Worm (Caenorhabditis elegans) whole organism, L3 larva: ENCODE data around the gene lev-1.

Source experiments
- R02D3.7 ChIP-seq: fragments of 150-350 bp; optimal IDR thresholded peaks from 2 replicates; lab custom pipeline; 2014; ENCODE audit warnings: missing biosample characterization, missing genetic modification characterization
- aly-2 ChIP-seq: fragments of 150-350 bp; optimal IDR thresholded peaks from 2 replicates; lab custom pipeline; 2014; ENCODE audit warnings: missing biosample characterization, missing genetic modification characterization
- ceh-82 ChIP-seq: fragments of 150-350 bp; optimal IDR thresholded peaks from 2 replicates; lab custom pipeline; 2014; ENCODE audit warnings: missing biosample characterization, missing genetic modification characterization
- ceh-9 ChIP-seq: sonication (generic microtip); optimal IDR thresholded peaks from 2 replicates; lab custom pipeline; 2018; ENCODE audit warnings: missing biosample characterization, missing genetic modification characterization
- daf-12 ChIP-seq: fragments of 150-350 bp; optimal IDR thresholded peaks from 2 replicates; lab custom pipeline; 2014; ENCODE audit warnings: missing biosample characterization, missing genetic modification reagents, missing genetic modification characterization
- egl-27 ChIP-seq: sonication (generic microtip); optimal IDR thresholded peaks from 4 replicates; lab custom pipeline; 2017; ENCODE audit warnings: missing biosample characterization, missing genetic modification reagents, missing genetic modification characterization
- egl-5 ChIP-seq: fragments of 150-350 bp; optimal IDR thresholded peaks from 2 replicates; lab custom pipeline; 2017; ENCODE audit warnings: missing biosample characterization, missing genetic modification reagents, missing genetic modification characterization, inconsistent platforms
- elt-1 ChIP-seq: fragments of 150-350 bp; optimal IDR thresholded peaks from 2 replicates; lab custom pipeline; 2014; ENCODE audit warnings: missing biosample characterization, missing genetic modification characterization
- elt-3 ChIP-seq, 3 experiments: fragments of 150-350 bp in 1 of 3; sonication (generic microtip) in 2 of 3; optimal IDR thresholded peaks; 2 replicates in 2 of 3; 4 replicates in 1 of 3; lab custom pipeline; 2014 to 2017; ENCODE audit warnings: missing biosample characterization in 3 of 3, missing genetic modification characterization in 3 of 3
- eor-1 ChIP-seq, 2 experiments: fragments of 150-350 bp; optimal IDR thresholded peaks; 2 replicates each; lab custom pipeline; 2014 to 2018; ENCODE audit warnings: missing biosample characterization in 2 of 2, missing genetic modification characterization in 2 of 2
- fkh-2 ChIP-seq: fragments of 150-350 bp; optimal IDR thresholded peaks from 2 replicates; lab custom pipeline; 2014; ENCODE audit warnings: missing biosample characterization, missing genetic modification reagents, missing genetic modification characterization
- fos-1 ChIP-seq: fragments of 150-350 bp; optimal IDR thresholded peaks from 2 replicates; lab custom pipeline; 2014; ENCODE audit warnings: missing biosample characterization, missing genetic modification characterization
- hmg-11 ChIP-seq: sonication (generic microtip); optimal IDR thresholded peaks from 2 replicates; lab custom pipeline; 2016; ENCODE audit warnings: missing genetic modification characterization, missing compliant biosample characterization
- jun-1 ChIP-seq: fragments of 150-350 bp; optimal IDR thresholded peaks from 2 replicates; lab custom pipeline; 2014; ENCODE audit warnings: missing biosample characterization, missing genetic modification reagents, missing genetic modification characterization
- lin-15B ChIP-seq: fragments of 150-350 bp; optimal IDR thresholded peaks from 2 replicates; lab custom pipeline; 2014; ENCODE audit warnings: missing biosample characterization, missing genetic modification characterization
- lin-39 ChIP-seq: fragments of 150-350 bp; optimal IDR thresholded peaks from 2 replicates; lab custom pipeline; 2018; ENCODE audit warnings: missing biosample characterization, missing genetic modification reagents, missing genetic modification characterization
- mdl-1 ChIP-seq: fragments of 150-350 bp; optimal IDR thresholded peaks from 2 replicates; lab custom pipeline; 2014; ENCODE audit warnings: missing biosample characterization, missing genetic modification characterization
- mml-1 ChIP-seq: fragments of 150-350 bp; sonication (generic microtip); optimal IDR thresholded peaks from 3 replicates; lab custom pipeline; 2014; ENCODE audit warnings: missing biosample characterization, missing genetic modification characterization
- nfya-1 ChIP-seq: sonication (generic microtip); optimal IDR thresholded peaks from 2 replicates; lab custom pipeline; 2017; ENCODE audit warnings: missing genetic modification characterization, mild to moderate bottlenecking, missing compliant biosample characterization, antibody characterized with exemption, moderate library complexity; ENCODE audit not compliant: insufficient read depth
- nhr-12 ChIP-seq: fragments of 150-350 bp; optimal IDR thresholded peaks from 2 replicates; lab custom pipeline; 2014; ENCODE audit warnings: missing biosample characterization, missing genetic modification characterization
- nhr-25 ChIP-seq: sonication (generic microtip); optimal IDR thresholded peaks from 2 replicates; lab custom pipeline; 2017; ENCODE audit warnings: missing biosample characterization, missing genetic modification characterization
- nhr-28 ChIP-seq: fragments of 150-350 bp; optimal IDR thresholded peaks from 2 replicates; lab custom pipeline; 2014; ENCODE audit warnings: missing biosample characterization, missing genetic modification characterization
- nhr-67 ChIP-seq: fragments of 150-350 bp; optimal IDR thresholded peaks from 2 replicates; lab custom pipeline; 2014; ENCODE audit warnings: missing biosample characterization, missing genetic modification characterization
- nhr-77 ChIP-seq: fragments of 150-350 bp; optimal IDR thresholded peaks from 2 replicates; lab custom pipeline; 2014; ENCODE audit warnings: missing biosample characterization, missing genetic modification characterization
- pha-4 ChIP-seq: fragments of 150-350 bp; optimal IDR thresholded peaks from 2 replicates; lab custom pipeline; 2014; ENCODE audit warnings: missing biosample characterization, missing genetic modification reagents, missing genetic modification characterization
- sea-2 ChIP-seq: fragments of 150-350 bp; sonication (generic microtip); optimal IDR thresholded peaks from 4 replicates; lab custom pipeline; 2014; ENCODE audit warnings: missing biosample characterization, missing genetic modification reagents, missing genetic modification characterization
- tbx-2 ChIP-seq: sonication (generic microtip); optimal IDR thresholded peaks from 2 replicates; lab custom pipeline; 2016; ENCODE audit warnings: mild to moderate bottlenecking, missing genetic modification characterization, missing compliant biosample characterization
- unc-39 ChIP-seq: sonication (generic microtip); optimal IDR thresholded peaks from 4 replicates; lab custom pipeline; 2017; ENCODE audit warnings: missing biosample characterization, missing genetic modification characterization
- zag-1 ChIP-seq: fragments of 150-350 bp; optimal IDR thresholded peaks from 2 replicates; lab custom pipeline; 2014; ENCODE audit warnings: missing biosample characterization, missing genetic modification characterization

The lev-1 gene

DNA sequence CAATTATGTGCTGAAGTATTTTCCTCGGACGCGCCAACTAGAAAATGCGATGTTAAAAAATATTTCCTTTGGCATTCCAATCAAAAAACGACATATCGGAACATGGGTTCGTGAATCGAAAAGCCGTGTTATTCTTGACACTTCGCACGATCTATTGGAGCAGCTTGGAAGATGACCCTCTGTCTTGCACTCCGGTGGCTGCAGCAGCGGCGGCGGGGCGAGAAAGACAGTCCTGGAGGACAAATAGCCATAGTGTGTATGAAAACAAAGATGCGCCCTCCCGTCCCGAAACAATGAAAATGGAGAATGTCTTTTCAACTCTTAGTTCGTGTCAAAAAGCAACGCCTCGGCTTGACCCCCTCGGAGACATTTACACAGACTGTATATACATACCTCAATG lies 11.7 kb downstream of the lev-1 start:
- TF ChIP-seq R02D3.7 (tag; lab: Kevin White, UChicago) (no peak), ceh-82 (no peak), lin-39 (tag; lab: Kevin White, UChicago) (no peak), nhr-77 (no peak)
- TF ChIP-seq, all 47 proteins: peak for 0

DNA sequence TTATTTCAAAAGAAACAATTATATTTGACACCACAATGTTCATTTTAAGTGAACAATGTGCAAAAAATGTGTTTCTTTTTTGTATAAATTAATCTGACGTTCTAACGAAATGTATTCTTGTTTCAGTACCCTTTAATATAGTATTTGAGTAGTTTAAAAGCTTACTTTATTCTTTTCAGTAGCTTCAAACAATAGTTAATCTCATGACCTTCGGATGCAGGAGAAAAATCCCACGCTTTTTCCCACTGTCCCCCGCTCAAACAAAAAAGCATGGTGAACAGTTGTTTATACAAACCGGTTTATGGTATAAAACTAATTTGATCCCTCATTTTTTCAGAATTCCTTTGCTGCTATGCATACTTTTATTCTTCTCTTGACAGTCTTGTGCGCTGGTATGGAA lies 14.0 kb downstream of the lev-1 start, which contains the start of gene scl-14:
Gene scl-14 (plus strand): TSS at position 301 of the 400 bp plus-strand sequence.
- TF ChIP-seq elt-3 (tag; optimal IDR thresholded peaks at IDR 0.05; lab: Kevin White, UChicago) = no peak
- TF ChIP-seq mml-1 (tag; lab: Kevin White, UChicago) = no peak
- TF ChIP-seq ceh-82 = no peak
- no peak for TF ChIP-seq unc-39 (tag; lab: Kevin White, UChicago)
- no peak for TF ChIP-seq tbx-2
- no peak for TF ChIP-seq nhr-77
- no peak for TF ChIP-seq elt-1 (tag; lab: Kevin White, UChicago)
- TF ChIP-seq fos-1 (tag; lab: Kevin White, UChicago) = no peak
- no peak for TF ChIP-seq hmg-11 (tag; lab: Kevin White, UChicago)
- TF ChIP-seq nhr-25 = no peak
- no peak for TF ChIP-seq egl-5
- no peak for TF ChIP-seq nhr-28 (tag; lab: Kevin White, UChicago)

DNA sequence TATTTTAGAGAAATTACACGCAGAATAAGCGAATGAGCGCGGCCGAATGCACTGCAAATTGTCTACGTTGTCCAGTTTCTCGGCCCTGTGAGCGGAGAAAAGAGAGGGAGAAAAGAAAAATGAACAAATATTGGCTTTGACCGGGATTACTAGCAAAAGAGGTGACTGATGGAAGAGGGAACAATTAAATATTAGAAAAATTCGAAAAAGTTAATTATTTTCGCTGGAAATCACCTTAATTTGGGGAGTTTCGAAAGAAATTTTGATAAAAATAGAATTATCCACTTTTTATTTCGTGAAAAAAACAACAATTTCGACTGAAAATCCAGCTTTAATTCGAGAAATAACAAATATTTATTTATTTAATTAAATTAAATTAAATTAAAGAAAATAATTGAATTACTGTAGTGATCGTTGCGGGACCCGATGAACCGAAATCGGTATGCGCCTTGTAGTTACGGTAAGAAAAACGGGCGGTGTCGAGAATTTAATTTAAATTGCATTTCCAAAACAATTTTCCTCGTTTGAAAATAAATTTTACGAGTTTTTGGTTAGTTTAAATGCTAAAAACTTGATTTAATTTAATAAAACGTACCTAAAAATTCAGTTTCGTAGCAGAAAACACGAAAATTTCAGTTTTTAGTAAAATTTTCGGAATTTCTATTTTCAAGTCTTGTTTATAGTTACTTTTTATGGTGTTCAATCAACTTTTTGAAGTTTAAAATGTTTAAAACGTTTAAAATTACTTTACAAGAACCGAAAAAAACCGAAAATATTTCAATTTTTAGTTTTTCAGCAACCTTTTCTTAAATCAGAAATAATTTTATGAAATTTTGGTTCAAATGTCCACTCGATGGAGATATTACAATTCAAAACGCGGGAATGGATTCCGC lies 24.6 kb downstream of the lev-1 start, which contains the start of the genes crld-1 and msh-5:
Gene crld-1 (minus strand): TSS at position 51 of the 893 bp plus-strand sequence.
Gene msh-5 (plus strand): TSS at position 843 of the 893 bp plus-strand sequence.
- peak; percentile 25 for TF ChIP-seq hmg-11 (tag; lab: Kevin White, UChicago)
- no peak for TF ChIP-seq nfya-1 (tag; lab: Kevin White, UChicago)
- no peak for TF ChIP-seq ceh-9
- TF ChIP-seq nhr-67 (tag; lab: Kevin White, UChicago) = no peak

DNA sequence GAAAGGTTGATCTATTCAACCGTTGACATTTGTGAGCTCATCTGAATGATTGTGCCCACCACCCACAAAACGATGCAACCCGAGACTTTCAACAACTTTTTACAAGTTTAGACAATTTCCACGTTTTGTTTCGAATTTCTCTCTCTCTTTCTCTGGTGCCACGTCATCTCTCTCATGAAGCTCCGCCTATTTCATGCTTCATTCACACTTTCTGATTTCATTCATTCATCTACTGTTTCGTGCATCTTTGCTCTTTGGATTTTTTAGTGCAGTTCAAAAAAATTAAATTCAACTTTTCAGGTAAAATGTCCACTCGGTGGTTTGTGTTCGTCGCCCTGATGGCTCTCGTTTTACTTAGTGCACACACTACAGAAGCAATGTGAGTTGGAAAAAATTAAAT lies 29.9 kb downstream of the lev-1 start, which contains the start of gene nlp-79:
Gene nlp-79 (plus strand): TSS at position 301 of the 400 bp plus-strand sequence.
- TF ChIP-seq R02D3.7 (tag; lab: Kevin White, UChicago) = no peak

DNA sequence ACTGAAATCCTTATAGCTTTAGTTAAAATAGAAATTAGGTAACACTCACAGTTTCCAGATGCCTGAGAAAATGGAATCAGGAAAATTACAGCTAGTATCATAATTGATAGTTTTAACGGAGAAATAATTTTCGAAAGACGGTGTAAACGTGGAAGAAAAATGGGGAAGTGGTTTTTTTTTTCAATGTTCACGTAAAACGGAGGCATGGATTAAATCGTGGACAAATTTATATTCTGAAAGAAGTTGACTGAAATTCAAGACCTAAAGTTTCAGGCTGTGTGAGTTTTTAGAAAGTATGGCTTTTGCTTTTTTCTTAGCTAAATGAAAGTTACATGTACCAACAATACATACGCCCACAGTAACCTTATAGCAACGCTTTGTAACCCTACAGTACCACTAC lies 36.9 kb downstream of the lev-1 start, which contains the start of gene spe-43:
Gene spe-43 (minus strand): TSS at position 101 of the 400 bp plus-strand sequence.
- TF ChIP-seq egl-27 (tag; lab: Kevin White, UChicago) = no peak
- TF ChIP-seq mml-1 (tag; lab: Kevin White, UChicago) = no peak
- TF ChIP-seq aly-2 (tag; lab: Kevin White, UChicago) = no peak
- TF ChIP-seq nhr-12 (tag; lab: Kevin White, UChicago) = no peak
- no peak for TF ChIP-seq fos-1 (tag; lab: Kevin White, UChicago)
- no peak for TF ChIP-seq jun-1 (tag; lab: Kevin White, UChicago)
- TF ChIP-seq eor-1 (tag; optimal IDR thresholded peaks at IDR 0.05; lab: Kevin White, UChicago) = no peak
- TF ChIP-seq unc-39 (tag; lab: Kevin White, UChicago) = no peak
- no peak for TF ChIP-seq daf-12 (tag; lab: Kevin White, UChicago)
- no peak for TF ChIP-seq pha-4 (tag; lab: Kevin White, UChicago)
- TF ChIP-seq elt-3 (tag; optimal IDR thresholded peaks at IDR 0.05; lab: Kevin White, UChicago) = no peak
- TF ChIP-seq fkh-2 = no peak
- TF ChIP-seq zag-1 (tag; lab: Kevin White, UChicago) = no peak
- no peak for TF ChIP-seq lin-15B (tag; lab: Kevin White, UChicago)

DNA sequence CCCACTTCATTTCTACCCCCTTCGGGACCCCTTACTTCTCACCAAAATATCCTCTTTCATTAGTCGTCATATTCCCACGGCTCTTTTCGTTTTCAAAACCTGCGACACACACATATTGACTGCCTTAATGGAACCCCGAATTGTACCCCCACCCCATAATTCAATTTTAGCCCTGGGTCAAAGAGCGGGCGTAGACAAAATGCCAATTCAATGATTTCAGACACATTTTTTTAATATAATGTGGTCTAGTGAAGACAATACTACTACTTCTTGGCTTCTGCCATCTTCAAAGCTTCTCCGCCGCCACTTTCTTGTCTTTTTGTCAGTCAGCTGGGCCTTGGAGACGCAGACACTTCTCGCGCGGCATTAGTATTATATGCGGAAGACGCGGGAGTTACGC lies 51.5 kb downstream of the lev-1 start:
- no peak for TF ChIP-seq mdl-1 (tag; lab: Kevin White, UChicago)
- no peak for TF ChIP-seq fkh-2
- TF ChIP-seq sea-2 (GFP tag; lab: Kevin White, UChicago) = no peak
